Worm (Caenorhabditis elegans) whole organism, L4 larva: ENCODE measurements around the gene F08D12.12.

Experiments
- D1046.2 ChIP-seq: fragments of 200-800 bp; sonication (Bioruptor generic); IDR thresholded peaks from 2 replicates; pipeline ENCODE4 v1.3.6; 2022; ENCODE audit warnings: missing genetic modification characterization, missing compliant biosample characterization
- F44E2.7 ChIP-seq: fragments of 200-800 bp; sonication (Bioruptor generic); IDR thresholded peaks from 2 replicates; pipeline ENCODE4 v2.1.2; 2022; ENCODE audit warnings: missing genetic modification characterization, missing compliant biosample characterization
- T20F7.1 ChIP-seq: fragments of 200-800 bp; sonication (Bioruptor generic); optimal IDR thresholded peaks from 2 replicates; lab custom pipeline; 2018; ENCODE audit warnings: mild to moderate bottlenecking, missing genetic modification characterization, missing compliant biosample characterization
- T26A8.4 ChIP-seq: fragments of 200-800 bp; sonication (Bioruptor generic); IDR thresholded peaks from 2 replicates; pipeline ENCODE4 v1.3.6; 2022; ENCODE audit warnings: missing genetic modification characterization, missing compliant biosample characterization
- Y75B8A.6 ChIP-seq: fragments of 200-800 bp; sonication (Bioruptor generic); IDR thresholded peaks from 2 replicates; pipeline ENCODE4 v1.3.6; 2022; ENCODE audit warnings: missing genetic modification reagents, missing genetic modification characterization, missing compliant biosample characterization
- ZK337.2 ChIP-seq: fragments of 200-800 bp; sonication (Bioruptor generic); IDR thresholded peaks from 2 replicates; pipeline ENCODE4 v1.3.6; 2022; ENCODE audit warnings: missing genetic modification reagents, missing genetic modification characterization, missing compliant biosample characterization
- aha-1 ChIP-seq: fragments of 150-350 bp; peaks from one replicate; lab custom pipeline; 2014; ENCODE audit warnings: missing biosample characterization, missing genetic modification characterization
- ceh-28 ChIP-seq: fragments of 150-350 bp; optimal IDR thresholded peaks from 2 replicates; lab custom pipeline; 2014; ENCODE audit warnings: missing biosample characterization, missing genetic modification reagents, missing genetic modification characterization
- ceh-44 ChIP-seq: fragments of 200-800 bp; sonication (Bioruptor generic); IDR thresholded peaks from 2 replicates; pipeline ENCODE4 v1.3.6; 2022; ENCODE audit warnings: missing genetic modification reagents, missing genetic modification characterization, missing compliant biosample characterization
- ceh-82 ChIP-seq: sonication (generic microtip); optimal IDR thresholded peaks from 2 replicates; lab custom pipeline; 2017; ENCODE audit warnings: missing biosample characterization, missing genetic modification characterization
- ctbp-1 ChIP-seq: fragments of 200-800 bp; sonication (Bioruptor generic); IDR thresholded peaks from 2 replicates; pipeline ENCODE4 v1.3.6; 2022; ENCODE audit warnings: missing genetic modification reagents, missing genetic modification characterization, missing compliant biosample characterization
- daf-12 ChIP-seq: fragments of 150-350 bp; optimal IDR thresholded peaks from 2 replicates; lab custom pipeline; 2014; ENCODE audit warnings: missing biosample characterization, missing genetic modification reagents, missing genetic modification characterization
- daf-16 ChIP-seq, 3 experiments: sonication (generic microtip); optimal IDR thresholded peaks; 2 replicates each; lab custom pipeline; 2016 to 2017; ENCODE audit warnings: missing genetic modification characterization in 3 of 3, missing genetic modification reagents in 3 of 3, mild to moderate bottlenecking in 2 of 3, missing compliant biosample characterization in 2 of 3, missing biosample characterization in 1 of 3, moderate library complexity in 1 of 3
- dpl-1 ChIP-seq: fragments of 150-350 bp; optimal IDR thresholded peaks from 2 replicates; lab custom pipeline; 2014; ENCODE audit warnings: missing biosample characterization, missing genetic modification reagents, missing genetic modification characterization
- egl-43 ChIP-seq: fragments of 200-800 bp; sonication (Bioruptor generic); IDR thresholded peaks from 2 replicates; pipeline ENCODE4 v1.3.6; 2022; ENCODE audit warnings: missing genetic modification reagents, missing genetic modification characterization, missing compliant biosample characterization
- fkh-10 ChIP-seq: fragments of 150-350 bp; optimal IDR thresholded peaks from 2 replicates; lab custom pipeline; 2014; ENCODE audit warnings: missing biosample characterization, missing genetic modification reagents, missing genetic modification characterization
- hif-1 ChIP-seq, 2 experiments: sonication (generic microtip); optimal IDR thresholded peaks; 2 replicates each; lab custom pipeline; 2016 to 2017; ENCODE audit warnings: missing compliant biosample characterization in 2 of 2, missing genetic modification characterization in 2 of 2, missing genetic modification reagents in 2 of 2, missing genotype in 2 of 2, mild to moderate bottlenecking in 1 of 2
- hlh-11 ChIP-seq: fragments of 200-800 bp; sonication (Bioruptor generic); optimal IDR thresholded peaks from 2 replicates; lab custom pipeline; 2018; ENCODE audit warnings: mild to moderate bottlenecking, missing genetic modification characterization, missing compliant biosample characterization
- hmg-1.1 ChIP-seq: fragments of 200-800 bp; sonication (Bioruptor generic); IDR thresholded peaks from 2 replicates; pipeline ENCODE4 v1.3.6; 2022; ENCODE audit warnings: missing genetic modification reagents, missing genetic modification characterization, missing compliant biosample characterization
- jun-1 ChIP-seq: fragments of 150-350 bp; optimal IDR thresholded peaks from 2 replicates; lab custom pipeline; 2014; ENCODE audit warnings: missing biosample characterization, missing genetic modification reagents, missing genetic modification characterization
- lin-1 ChIP-seq: fragments of 200-800 bp; sonication (Bioruptor generic); IDR thresholded peaks from 2 replicates; pipeline ENCODE4 v1.3.6; 2022; ENCODE audit warnings: missing genetic modification reagents, missing genetic modification characterization, missing compliant biosample characterization
- lin-38 ChIP-seq: fragments of 200-800 bp; sonication (Bioruptor generic); IDR thresholded peaks from 2 replicates; pipeline ENCODE4 v1.3.6; 2022; ENCODE audit warnings: missing genetic modification reagents, missing genetic modification characterization, missing compliant biosample characterization
- lsy-2 ChIP-seq, 2 experiments: fragments of 150-350 bp in 1 of 2; sonication (generic microtip) in 1 of 2; optimal IDR thresholded peaks; 2 replicates each; lab custom pipeline; 2014 to 2017; ENCODE audit warnings: missing biosample characterization in 2 of 2, missing genetic modification characterization in 2 of 2
- madf-5 ChIP-seq, 2 experiments: fragments of 200-800 bp; sonication (Bioruptor generic); IDR thresholded peaks; 2 replicates each; pipeline ENCODE4 v1.3.6; 2022; ENCODE audit warnings: missing compliant biosample characterization in 2 of 2, missing genetic modification characterization in 2 of 2
- madf-9 ChIP-seq: fragments of 200-800 bp; sonication (Bioruptor generic); conservative IDR thresholded peaks from 2 replicates; pipeline ENCODE4 v1.3.6; 2022; ENCODE audit warnings: missing genetic modification reagents, missing genetic modification characterization, missing compliant biosample characterization
- mdt-29 ChIP-seq: fragments of 200-800 bp; sonication (Bioruptor generic); IDR thresholded peaks from 2 replicates; pipeline ENCODE4 v1.3.6; 2022; ENCODE audit warnings: missing genetic modification reagents, missing genetic modification characterization, missing compliant biosample characterization
- mep-1 ChIP-seq: fragments of 150-350 bp; sonication (generic microtip); optimal IDR thresholded peaks from 3 replicates; lab custom pipeline; 2014; ENCODE audit warnings: missing biosample characterization, missing genetic modification characterization
- nhr-10 ChIP-seq: fragments of 150-350 bp; optimal IDR thresholded peaks from 2 replicates; lab custom pipeline; 2014; ENCODE audit warnings: missing biosample characterization, missing genetic modification characterization
- nhr-11 ChIP-seq: fragments of 150-350 bp; optimal IDR thresholded peaks from 2 replicates; lab custom pipeline; 2014; ENCODE audit warnings: missing biosample characterization, missing genetic modification characterization
- nhr-25 ChIP-seq: sonication (generic microtip); optimal IDR thresholded peaks from 2 replicates; lab custom pipeline; 2017; ENCODE audit warnings: missing genetic modification characterization, mild to moderate bottlenecking, missing compliant biosample characterization, antibody characterized with exemption, moderate library complexity, borderline replicate concordance; ENCODE audit not compliant: insufficient read depth
- nhr-28 ChIP-seq: fragments of 150-350 bp; optimal IDR thresholded peaks from 2 replicates; lab custom pipeline; 2014; ENCODE audit warnings: missing biosample characterization, missing genetic modification characterization
- nhr-41 ChIP-seq: fragments of 200-800 bp; sonication (Bioruptor generic); IDR thresholded peaks from 2 replicates; pipeline ENCODE4 v1.3.6; 2022; ENCODE audit warnings: missing genetic modification reagents, missing genetic modification characterization, missing compliant biosample characterization
- pqm-1 ChIP-seq: sonication (generic microtip); optimal IDR thresholded peaks from 2 replicates; lab custom pipeline; 2017; ENCODE audit warnings: missing biosample characterization, missing genetic modification characterization
- rbr-2 ChIP-seq: sonication (generic microtip); optimal IDR thresholded peaks from 2 replicates; lab custom pipeline; 2016; ENCODE audit warnings: missing genotype, missing genetic modification characterization, missing compliant biosample characterization
- saeg-2 ChIP-seq: fragments of 200-800 bp; sonication (Bioruptor generic); IDR thresholded peaks from 2 replicates; pipeline ENCODE4 v1.3.6; 2022; ENCODE audit warnings: missing genetic modification reagents, missing genetic modification characterization, missing compliant biosample characterization
- tra-1 ChIP-seq: fragments of 200-800 bp; sonication (Bioruptor generic); IDR thresholded peaks from 2 replicates; pipeline ENCODE4 v1.3.6; 2022; ENCODE audit warnings: missing genetic modification reagents, missing genetic modification characterization, missing compliant biosample characterization
- unc-130 ChIP-seq: sonication (generic microtip); optimal IDR thresholded peaks from 2 replicates; lab custom pipeline; 2016; ENCODE audit warnings: missing genetic modification reagents, missing genetic modification characterization, missing compliant biosample characterization
- zag-1 ChIP-seq: fragments of 150-350 bp; optimal IDR thresholded peaks from 2 replicates; lab custom pipeline; 2014; ENCODE audit warnings: missing biosample characterization, missing genetic modification characterization
- zfp-2 ChIP-seq: sonication (generic microtip); optimal IDR thresholded peaks from 2 replicates; lab custom pipeline; 2016; ENCODE audit warnings: mild to moderate bottlenecking, missing genetic modification characterization, missing compliant biosample characterization
- zfp-3 ChIP-seq: fragments of 200-800 bp; sonication (Bioruptor generic); conservative IDR thresholded peaks from 2 replicates; pipeline ENCODE4 v1.3.6; 2022; ENCODE audit warnings: missing genetic modification reagents, missing genetic modification characterization, missing compliant biosample characterization
- zip-2 ChIP-seq: fragments of 150-350 bp; optimal IDR thresholded peaks from 2 replicates; lab custom pipeline; 2014; ENCODE audit warnings: missing biosample characterization, missing genetic modification characterization
- ztf-11 ChIP-seq: fragments of 150-350 bp; optimal IDR thresholded peaks from 2 replicates; lab custom pipeline; 2014; ENCODE audit warnings: missing biosample characterization, missing genetic modification characterization
- ztf-7 ChIP-seq: fragments of 150-350 bp; optimal IDR thresholded peaks from 2 replicates; lab custom pipeline; 2014; ENCODE audit warnings: missing biosample characterization, missing genetic modification characterization

The F08D12.12 gene

ce11 chrII:2752536-2752935, 34.3 kb downstream of the F08D12.12 start, which contains the start of gene F29A7.6 (continued):
- TF ChIP-seq lin-38 (GFP tag; lab: Robert Waterston, UW) (peak; percentile 98), ceh-28 (tag; lab: Kevin White, UChicago) (no peak), egl-43 (GFP tag; lab: Robert Waterston, UW) (no peak), hmg-1.1 (no peak), nhr-28 (peak; percentile 12)

ce11 chrII:2751278-2751677, 35.6 kb downstream of the F08D12.12 start:
- no peak for TF ChIP-seq nhr-28
- TF ChIP-seq daf-16 (GFP tag; optimal IDR thresholded peaks at IDR 0.05; lab: Kevin White, UChicago): no peak
- TF ChIP-seq daf-16 (tag; optimal IDR thresholded peaks at IDR 0.05; lab: Kevin White, UChicago): peak; percentile 28
- TF ChIP-seq lin-38 (GFP tag; lab: Robert Waterston, UW): peak; percentile 73

ce11 chrII:2749595-2750048, 37.3 kb downstream of the F08D12.12 start, which contains the start of gene F29A7.4:
TSS of gene F29A7.4 (plus strand) at chrII:2749998.
- TF ChIP-seq pqm-1 (tag; lab: Kevin White, UChicago) (peak; percentile 18), nhr-28 (peak; percentile 74), F44E2.7 (GFP tag; lab: Robert Waterston, UW) (no peak), daf-16 (GFP tag; optimal IDR thresholded peaks at IDR 0.05; lab: Kevin White, UChicago) (no peak), daf-16 (tag; optimal IDR thresholded peaks at IDR 0.05; lab: Kevin White, UChicago) (peak; percentile 49)

- peak; percentile 27 for TF ChIP-seq hlh-11 (tag; lab: Kevin White, UChicago)
- TF ChIP-seq D1046.2: no peak
- no peak for TF ChIP-seq unc-130 (GFP tag; lab: Kevin White, UChicago)
- TF ChIP-seq T26A8.4 (GFP tag; lab: Robert Waterston, UW): no peak
- peak in 1 of 2 experiments; percentile 58 for TF ChIP-seq lsy-2 (tag; optimal IDR thresholded peaks at IDR 0.05; lab: Kevin White, UChicago)
- no peak for TF ChIP-seq jun-1
- no peak for TF ChIP-seq ceh-44
- peak; percentile 60; the same call in 1 of the 2 replicates for TF ChIP-seq ctbp-1 (GFP tag; lab: Robert Waterston, UW)
- no peak for TF ChIP-seq zip-2 (tag; lab: Kevin White, UChicago)
- TF ChIP-seq T20F7.1 (GFP tag; lab: Kevin White, UChicago): no peak
- no peak for TF ChIP-seq ceh-82 (tag; lab: Kevin White, UChicago)
- TF ChIP-seq nhr-41: no peak
- TF ChIP-seq hmg-1.1: peak; percentile 55; the same call in 1 of the 2 replicates
- TF ChIP-seq nhr-11 (tag; lab: Kevin White, UChicago): peak; percentile 47
- no peak for TF ChIP-seq ztf-7
- no peak for TF ChIP-seq nhr-25
- TF ChIP-seq hif-1 (tag; optimal IDR thresholded peaks at IDR 0.05; lab: Kevin White, UChicago): peak in 1 of 2 experiments; percentile 33
- TF ChIP-seq zag-1: no peak
- TF ChIP-seq ZK337.2: no peak
- TF ChIP-seq zfp-2: no peak
- no peak for TF ChIP-seq mdt-29 (GFP tag; lab: Robert Waterston, UW)
- TF ChIP-seq daf-12: no peak
- TF ChIP-seq nhr-10 (tag; lab: Kevin White, UChicago): no peak
- no peak for TF ChIP-seq aha-1 (tag; lab: Kevin White, UChicago)
- TF ChIP-seq rbr-2 (tag; lab: Kevin White, UChicago): peak; percentile 73
- no peak for TF ChIP-seq saeg-2 (GFP tag; lab: Robert Waterston, UW)
- TF ChIP-seq ztf-11: no peak
- no peak for TF ChIP-seq Y75B8A.6 (GFP tag; lab: Robert Waterston, UW)
- TF ChIP-seq F44E2.7 (GFP tag; lab: Robert Waterston, UW): no peak
- TF ChIP-seq fkh-10: peak; percentile 75
- no peak for TF ChIP-seq tra-1 (GFP tag; lab: Robert Waterston, UW)
- no peak for TF ChIP-seq zfp-3 (GFP tag; lab: Robert Waterston, UW)
- no peak for TF ChIP-seq madf-9 (GFP tag; lab: Robert Waterston, UW)
- no peak for TF ChIP-seq mep-1 (tag; lab: Kevin White, UChicago)
- no peak for TF ChIP-seq madf-5 (GFP tag; IDR thresholded peaks at IDR 0.05; lab: Robert Waterston, UW)
- TF ChIP-seq lin-1: no peak
- TF ChIP-seq dpl-1: peak; percentile 5
- no peak for TF ChIP-seq daf-16 (GFP tag; optimal IDR thresholded peaks at IDR 0.05; lab: Kevin White, UChicago)
- TF ChIP-seq daf-16 (tag; optimal IDR thresholded peaks at IDR 0.05; lab: Kevin White, UChicago): no peak
These were observed 38.8 kb downstream of the F08D12.12 start for ce11 chrII:2747956-2748621.
